Fruit fly (Drosophila melanogaster) whole organism, embryonic: ENCODE results near the gene trx.

Experiments
- Asciz ChIP-seq: fragments of 200-800 bp; sonication (Bioruptor generic); optimal IDR thresholded peaks from 2 replicates; lab custom pipeline; 2017; ENCODE audit warnings: missing biosample characterization, mild to moderate bottlenecking, missing genetic modification characterization, missing genetic modification reagents
- Atf3 ChIP-seq: fragments of 200-800 bp; sonication (Bioruptor generic); optimal IDR thresholded peaks from 3 replicates; lab custom pipeline; 2016; ENCODE audit warnings: missing biosample characterization, missing genetic modification characterization
- CG10274 ChIP-seq: fragments of 200-800 bp; sonication (Bioruptor generic); optimal IDR thresholded peaks from 3 replicates; lab custom pipeline; 2017; ENCODE audit warnings: missing biosample characterization, mild to moderate bottlenecking, missing genetic modification characterization
- CG11504 ChIP-seq: fragments of 200-800 bp; sonication (Bioruptor generic); optimal IDR thresholded peaks from 3 replicates; lab custom pipeline; 2019; ENCODE audit warnings: missing biosample characterization, mild to moderate bottlenecking, missing genetic modification characterization, moderate library complexity
- CG12391 ChIP-seq: fragments of 200-800 bp; sonication (Bioruptor generic); optimal IDR thresholded peaks from 3 replicates; lab custom pipeline; 2018; ENCODE audit warnings: missing biosample characterization, mild to moderate bottlenecking, missing genetic modification characterization, moderate library complexity
- CG13287 ChIP-seq: fragments of 200-800 bp; sonication (Bioruptor generic); IDR thresholded peaks from 2 replicates; pipeline ENCODE4 v1.3.6; 2022; ENCODE audit warnings: missing biosample characterization, missing genetic modification characterization; ENCODE audit not compliant: partially characterized antibody
- CG13424 ChIP-seq: fragments of 200-800 bp; sonication (Bioruptor generic); optimal IDR thresholded peaks from 2 replicates; lab custom pipeline; 2019; ENCODE audit warnings: missing biosample characterization, mild to moderate bottlenecking, missing genetic modification characterization, moderate library complexity
- CG15269 ChIP-seq: fragments of 200-800 bp; sonication (Bioruptor generic); optimal IDR thresholded peaks from 2 replicates; lab custom pipeline; 2018; ENCODE audit warnings: missing biosample characterization, mild to moderate bottlenecking, missing genetic modification characterization, moderate library complexity
- CG17612 ChIP-seq: fragments of 200-800 bp; sonication (Bioruptor generic); IDR thresholded peaks from 2 replicates; pipeline ENCODE4 v1.3.6; 2022; ENCODE audit warnings: missing biosample characterization, missing genetic modification characterization
- CG18262 ChIP-seq: fragments of 200-800 bp; optimal IDR thresholded peaks from 3 replicates; lab custom pipeline; 2019; ENCODE audit warnings: missing biosample characterization, mild to moderate bottlenecking, missing genetic modification characterization, moderate library complexity
- CG2199 ChIP-seq: fragments of 200-800 bp; sonication (Bioruptor generic); IDR thresholded peaks from 3 replicates; pipeline ENCODE4 v1.3.6; 2022; ENCODE audit warnings: missing biosample characterization, missing genetic modification characterization
- CG2712 ChIP-seq: fragments of 200-800 bp; optimal IDR thresholded peaks from 3 replicates; lab custom pipeline; 2019; ENCODE audit warnings: missing biosample characterization, mild to moderate bottlenecking, missing genetic modification characterization, moderate library complexity
- CG2875 ChIP-seq: fragments of 200-800 bp; sonication (Bioruptor generic); optimal IDR thresholded peaks from 2 replicates; lab custom pipeline; 2017; ENCODE audit warnings: missing biosample characterization, mild to moderate bottlenecking, missing genetic modification characterization, missing genetic modification reagents
- CG30403 ChIP-seq: fragments of 200-800 bp; sonication (Bioruptor generic); optimal IDR thresholded peaks from 3 replicates; lab custom pipeline; 2016; ENCODE audit warnings: missing biosample characterization, missing genetic modification characterization
- CG32772 ChIP-seq: fragments of 200-800 bp; sonication (Bioruptor generic); IDR thresholded peaks from 2 replicates; pipeline ENCODE4 v1.3.6; 2022; ENCODE audit warnings: missing biosample characterization, missing genetic modification characterization
- CG4328 ChIP-seq: fragments of 200-800 bp; sonication (Bioruptor generic); optimal IDR thresholded peaks from 3 replicates; lab custom pipeline; 2017; ENCODE audit warnings: missing biosample characterization, missing genetic modification reagents, missing genetic modification characterization
- CG4424 ChIP-seq: fragments of 200-800 bp; sonication (Bioruptor generic); optimal IDR thresholded peaks from 3 replicates; lab custom pipeline; 2016; ENCODE audit warnings: missing biosample characterization, missing genetic modification characterization
- CG6791 ChIP-seq: fragments of 200-800 bp; sonication (Bioruptor generic); IDR thresholded peaks from 3 replicates; pipeline ENCODE4 v1.3.6; 2022; ENCODE audit warnings: missing biosample characterization, missing genetic modification characterization; ENCODE audit not compliant: partially characterized antibody
- CG7987 ChIP-seq: fragments of 200-800 bp; sonication (Bioruptor generic); optimal IDR thresholded peaks from 2 replicates; lab custom pipeline; 2018; ENCODE audit warnings: missing biosample characterization, mild to moderate bottlenecking, missing genetic modification characterization, moderate library complexity
- CG9437 ChIP-seq: fragments of 200-800 bp; sonication (Bioruptor generic); optimal IDR thresholded peaks from 2 replicates; lab custom pipeline; 2018; ENCODE audit warnings: missing biosample characterization, mild to moderate bottlenecking, missing genetic modification characterization
- Dip3 ChIP-seq: fragments of 200-800 bp; sonication (Bioruptor generic); optimal IDR thresholded peaks from 3 replicates; lab custom pipeline; 2016; ENCODE audit warnings: missing biosample characterization, missing genetic modification characterization
- Dll ChIP-seq: fragments of 200-800 bp; sonication (Bioruptor generic); IDR thresholded peaks from 4 replicates; pipeline ENCODE4 v1.3.6; 2022; ENCODE audit warnings: missing biosample characterization, missing genetic modification characterization; ENCODE audit not compliant: partially characterized antibody
- HHEX ChIP-seq: fragments of 200-800 bp; sonication (Bioruptor generic); optimal IDR thresholded peaks from 3 replicates; lab custom pipeline; 2017; ENCODE audit warnings: missing biosample characterization, mild to moderate bottlenecking, missing genetic modification characterization, missing genetic modification reagents
- Ssrp ChIP-seq: fragments of 200-800 bp; sonication (Bioruptor generic); optimal IDR thresholded peaks from 2 replicates; lab custom pipeline; 2018; ENCODE audit warnings: missing biosample characterization, mild to moderate bottlenecking, missing genetic modification characterization, moderate library complexity
- Xrp1 ChIP-seq: fragments of 200-800 bp; sonication (Bioruptor generic); IDR thresholded peaks from 2 replicates; pipeline ENCODE4 v1.3.6; 2022; ENCODE audit warnings: missing biosample characterization, missing genetic modification characterization
- aop ChIP-seq: fragments of 200-800 bp; sonication (Bioruptor generic); IDR thresholded peaks from 2 replicates; pipeline ENCODE4 v1.3.6; 2022; ENCODE audit warnings: missing biosample characterization, missing genetic modification characterization
- ase ChIP-seq: fragments of 200-800 bp; sonication (Bioruptor generic); IDR thresholded peaks from 3 replicates; pipeline ENCODE4 v1.3.6; 2022; ENCODE audit warnings: missing biosample characterization, missing genetic modification characterization
- cg ChIP-seq: fragments of 200-800 bp; sonication (Bioruptor generic); optimal IDR thresholded peaks from 3 replicates; lab custom pipeline; 2019; ENCODE audit warnings: missing biosample characterization, mild to moderate bottlenecking, missing genetic modification characterization, moderate library complexity
- ci ChIP-seq: fragments of 200-800 bp; sonication (Bioruptor generic); IDR thresholded peaks from 3 replicates; pipeline ENCODE4 v1.3.6; 2022; ENCODE audit warnings: missing biosample characterization, missing genetic modification characterization
- cwo ChIP-seq: fragments of 200-800 bp; sonication (Bioruptor generic); optimal IDR thresholded peaks from 3 replicates; lab custom pipeline; 2017; ENCODE audit warnings: missing biosample characterization, missing genetic modification characterization, mild to moderate bottlenecking, moderate library complexity, missing genetic modification reagents
- dmrt11E ChIP-seq: fragments of 200-800 bp; sonication (Bioruptor generic); optimal IDR thresholded peaks from 3 replicates; lab custom pipeline; 2018; ENCODE audit warnings: missing biosample characterization, mild to moderate bottlenecking, missing genetic modification characterization, moderate library complexity
- dmrt99B ChIP-seq: fragments of 200-800 bp; sonication (Bioruptor generic); optimal IDR thresholded peaks from 2 replicates; lab custom pipeline; 2018; ENCODE audit warnings: missing biosample characterization, mild to moderate bottlenecking, missing genetic modification characterization, moderate library complexity
- esg ChIP-seq: fragments of 200-800 bp; sonication (Bioruptor generic); conservative IDR thresholded peaks from 2 replicates; pipeline ENCODE4 v1.3.6; 2022; ENCODE audit warnings: missing biosample characterization, missing genetic modification characterization
- eyg ChIP-seq: fragments of 200-800 bp; sonication (Bioruptor generic); optimal IDR thresholded peaks from 3 replicates; lab custom pipeline; 2016; ENCODE audit warnings: missing biosample characterization, missing genetic modification characterization
- gem ChIP-seq: fragments of 200-800 bp; sonication (Bioruptor generic); optimal IDR thresholded peaks from 2 replicates; lab custom pipeline; 2019; ENCODE audit warnings: missing biosample characterization, mild to moderate bottlenecking, missing genetic modification characterization, moderate library complexity
- gro ChIP-seq: fragments of 200-800 bp; sonication (Bioruptor generic); optimal IDR thresholded peaks from 2 replicates; lab custom pipeline; 2016; ENCODE audit warnings: missing biosample characterization, missing genetic modification characterization
- hkb ChIP-seq, 2 experiments: fragments of 200-800 bp in 1 of 2; fragments of >200 bp in 1 of 2; sonication (Bioruptor generic) in 1 of 2; IDR thresholded peaks in 1 of 2; optimal IDR thresholded peaks in 1 of 2; 2 replicates each; pipeline versions ENCODE4 v1.3.6 to Lab custom; 2017 to 2022; ENCODE audit warnings: missing biosample characterization in 1 of 2, missing genetic modification characterization in 1 of 2
- inv ChIP-seq: fragments of 200-800 bp; sonication (Bioruptor generic); IDR thresholded peaks from 2 replicates; pipeline ENCODE4 v1.3.6; 2022; ENCODE audit warnings: missing biosample characterization, missing genetic modification characterization; ENCODE audit not compliant: partially characterized antibody
- lilli ChIP-seq: fragments of 200-800 bp; sonication (Bioruptor generic); optimal IDR thresholded peaks from 3 replicates; lab custom pipeline; 2016; ENCODE audit warnings: missing biosample characterization, missing genetic modification characterization
- lmd ChIP-seq: fragments of 200-800 bp; sonication (Bioruptor generic); IDR thresholded peaks from 2 replicates; pipeline ENCODE4 v1.3.6; 2022; ENCODE audit warnings: missing biosample characterization, missing genetic modification characterization
- p53 ChIP-seq: fragments of 200-800 bp; sonication (Bioruptor generic); optimal IDR thresholded peaks from 2 replicates; lab custom pipeline; 2016; ENCODE audit warnings: missing biosample characterization, missing genetic modification characterization
- pros ChIP-seq: fragments of 200-800 bp; sonication (Bioruptor generic); optimal IDR thresholded peaks from 3 replicates; lab custom pipeline; 2019; ENCODE audit warnings: missing biosample characterization, mild to moderate bottlenecking, missing genetic modification characterization, moderate library complexity
- sd ChIP-seq: fragments of 200-800 bp; sonication (Bioruptor generic); optimal IDR thresholded peaks from 3 replicates; lab custom pipeline; 2018; ENCODE audit warnings: missing biosample characterization, mild to moderate bottlenecking, missing genetic modification characterization, moderate library complexity
- sens ChIP-seq: fragments of 200-800 bp; sonication (Bioruptor generic); peaks from one replicate; lab custom pipeline; 2016; ENCODE audit warnings: missing biosample characterization, missing genetic modification characterization
- trem ChIP-seq: fragments of 200-800 bp; optimal IDR thresholded peaks from 3 replicates; lab custom pipeline; 2019; ENCODE audit warnings: missing biosample characterization, mild to moderate bottlenecking, missing genetic modification characterization, moderate library complexity
- twi ChIP-seq: fragments of 200-800 bp; optimal IDR thresholded peaks from 2 replicates; lab custom pipeline; 2019; ENCODE audit warnings: missing biosample characterization, mild to moderate bottlenecking, missing genetic modification characterization, moderate library complexity

Gene trx

DNA sequence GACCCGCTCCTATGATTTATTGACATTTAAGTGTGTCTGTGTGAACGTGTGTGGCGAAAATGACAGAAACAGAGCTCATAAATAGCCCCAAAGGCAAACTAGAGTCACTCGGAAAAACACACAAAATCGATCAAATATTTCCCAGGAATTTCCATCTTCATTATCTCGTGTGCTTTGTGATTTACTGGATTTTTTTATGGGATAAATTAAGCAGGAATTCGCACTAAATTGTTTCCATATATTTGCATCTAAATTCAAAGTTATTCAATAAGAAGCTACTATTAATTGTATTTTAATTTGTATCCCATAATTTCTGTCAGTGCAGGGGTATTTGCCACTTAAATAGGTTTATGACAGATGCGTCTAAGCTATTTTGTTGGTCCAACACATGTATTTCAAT lies 46.0 kb upstream of the trx start (continued):
- TF ChIP-seq CG9437 (peak; percentile 24), CG32772 (GFP tag; lab: Robert Waterston, UW) (peak; percentile 43; the same call in 1 of the 2 replicates), sd (tag; lab: Kevin White, UChicago) (peak; percentile 67), esg (GFP tag; lab: Robert Waterston, UW) (peak; percentile 22; the same call in 1 of the 2 replicates), inv (GFP tag; lab: Robert Waterston, UW) (no peak), trem (no peak), pros (GFP tag; lab: Kevin White, UChicago) (no peak), ase (GFP tag; lab: Robert Waterston, UW) (no peak), Xrp1 (GFP tag; lab: Robert Waterston, UW) (peak; percentile 44; the same call in 1 of the 2 replicates), CG11504 (tag; lab: Kevin White, UChicago) (peak; percentile 56), CG13424 (peak; percentile 54), Ssrp (tag; lab: Kevin White, UChicago) (peak; percentile 29), CG30403 (GFP tag; lab: Kevin White, UChicago) (peak; percentile 28), ci (GFP tag; lab: Robert Waterston, UW) (0 out of 3 replicates have a peak, but pooled peaks have one; percentile 47), gro (GFP tag; lab: Kevin White, UChicago) (no peak), sens (GFP tag; lab: Kevin White, UChicago) (peak; percentile 65), CG10274 (GFP tag; lab: Kevin White, UChicago) (no peak), CG2712 (tag; lab: Kevin White, UChicago) (peak; percentile 51), Atf3 (no peak), aop (GFP tag; lab: Robert Waterston, UW) (no peak), cg (GFP tag; lab: Kevin White, UChicago) (peak; percentile 12), Asciz (GFP tag; lab: Kevin White, UChicago) (peak; percentile 33), CG2875 (GFP tag; lab: Kevin White, UChicago) (peak; percentile 10), gem (peak; percentile 65), p53 (no peak), Dll (GFP tag; lab: Robert Waterston, UW) (no peak), eyg (GFP tag; lab: Kevin White, UChicago) (no peak), CG4328 (GFP tag; lab: Kevin White, UChicago) (peak; percentile 28), cwo (peak; percentile 10), Dip3 (GFP tag; lab: Kevin White, UChicago) (no peak), hkb (optimal IDR thresholded peaks at IDR 0.05; lab: Kevin White, UChicago) (no peak), hkb (GFP tag; IDR thresholded peaks at IDR 0.05; lab: Robert Waterston, UW) (0 out of 2 replicates have a peak, but pooled peaks have one; percentile 16), lmd (GFP tag; lab: Robert Waterston, UW) (peak; percentile 12; the same call in 1 of the 2 replicates), HHEX (peak; percentile 24), CG6791 (GFP tag; lab: Robert Waterston, UW) (no peak), CG2199 (no peak), CG7987 (GFP tag; lab: Kevin White, UChicago) (no peak), lilli (GFP tag; lab: Kevin White, UChicago) (peak; percentile 15), CG15269 (tag; lab: Kevin White, UChicago) (peak; percentile 31), dmrt99B (peak; percentile 47), CG13287 (no peak), CG12391 (peak; percentile 56), twi (tag; lab: Kevin White, UChicago) (peak; percentile 5), CG18262 (tag; lab: Kevin White, UChicago) (peak; percentile 43), dmrt11E (peak; percentile 14), CG17612 (GFP tag; lab: Robert Waterston, UW) (no peak), CG4424 (GFP tag; lab: Kevin White, UChicago) (peak; percentile 10)
- TF ChIP-seq, all 482 proteins: peak for 70
